Worm (Caenorhabditis elegans): ENCODE data around the gene clc-33.
"Not testable (repeated sequence)": the region's sequence is repeated elsewhere in the genome, so short reads cannot be mapped to it uniquely, and the experiment has no call there.

- TF ChIP-seq him-1, W03F9.2, dao-5 (tag; optimal IDR thresholded peaks at IDR 0.05): not testable (repeated sequence)
These were observed 17.5 kb upstream of the clc-33 start, which contains the start of gene msrp-4 for ce11 chrII:822730-823129.

Measured in whole organism, L4/young adult.